Worm (Caenorhabditis elegans) whole organism, mixed stage, embryonic: Measurements from ENCODE around the gene his-38.

Experiments used
- M03D4.4 ChIP-seq: sonication (generic microtip); optimal IDR thresholded peaks from 2 replicates; lab custom pipeline; 2017; ENCODE audit warnings: mild to moderate bottlenecking, missing genetic modification characterization, missing compliant biosample characterization
- bed-3 ChIP-seq: fragments of 200-800 bp; sonication (Bioruptor generic); optimal IDR thresholded peaks from 3 replicates; lab custom pipeline; 2018; ENCODE audit warnings: mild to moderate bottlenecking, missing genetic modification characterization, moderate library complexity, missing compliant biosample characterization
- ceh-43 ChIP-seq: fragments of 200-800 bp; sonication (Bioruptor generic); optimal IDR thresholded peaks from 2 replicates; lab custom pipeline; 2018; ENCODE audit warnings: mild to moderate bottlenecking, missing genetic modification characterization, moderate library complexity, missing compliant biosample characterization
- ceh-83 ChIP-seq: fragments of 200-800 bp; sonication (Bioruptor generic); optimal IDR thresholded peaks from 2 replicates; lab custom pipeline; 2018; ENCODE audit warnings: mild to moderate bottlenecking, missing genetic modification characterization, missing compliant biosample characterization
- ces-1 ChIP-seq: fragments of 150-350 bp; optimal IDR thresholded peaks from 2 replicates; lab custom pipeline; 2014; ENCODE audit warnings: missing biosample characterization, missing genetic modification reagents, missing genetic modification characterization
- cnd-1 ChIP-seq: fragments of 200-800 bp; sonication (Bioruptor generic); optimal IDR thresholded peaks from 2 replicates; lab custom pipeline; 2018; ENCODE audit warnings: mild to moderate bottlenecking, missing genetic modification characterization, missing compliant biosample characterization
- drap-1 ChIP-seq: fragments of 200-800 bp; sonication (Bioruptor generic); optimal IDR thresholded peaks from 3 replicates; lab custom pipeline; 2018; ENCODE audit warnings: mild to moderate bottlenecking, missing genetic modification characterization, missing compliant biosample characterization
- elt-1 ChIP-seq: sonication (generic microtip); optimal IDR thresholded peaks from 2 replicates; lab custom pipeline; 2017; ENCODE audit warnings: missing genetic modification characterization, mild to moderate bottlenecking, missing compliant biosample characterization, antibody characterized with exemption, moderate library complexity, borderline replicate concordance; ENCODE audit not compliant: insufficient read depth
- elt-3 ChIP-seq: fragments of 150-350 bp; optimal IDR thresholded peaks from 2 replicates; lab custom pipeline; 2014; ENCODE audit warnings: missing biosample characterization, missing genetic modification characterization
- ham-2 ChIP-seq: fragments of 200-800 bp; sonication (Bioruptor generic); optimal IDR thresholded peaks from 2 replicates; lab custom pipeline; 2018; ENCODE audit warnings: mild to moderate bottlenecking, missing genetic modification characterization, missing compliant biosample characterization
- hlh-1 ChIP-seq: fragments of 150-350 bp; optimal IDR thresholded peaks from 2 replicates; lab custom pipeline; 2014; ENCODE audit warnings: missing biosample characterization, missing genetic modification reagents, missing genetic modification characterization
- lin-32 ChIP-seq: fragments of 200-800 bp; sonication (Bioruptor generic); optimal IDR thresholded peaks from 2 replicates; lab custom pipeline; 2018; ENCODE audit warnings: mild to moderate bottlenecking, missing genetic modification characterization, missing compliant biosample characterization
- lsy-2 ChIP-seq: fragments of 150-350 bp; optimal IDR thresholded peaks from 2 replicates; lab custom pipeline; 2014; ENCODE audit warnings: missing biosample characterization, missing genetic modification characterization
- mab-5 ChIP-seq: fragments of 150-350 bp; optimal IDR thresholded peaks from 2 replicates; lab custom pipeline; 2014; ENCODE audit warnings: missing biosample characterization, missing genetic modification characterization
- mls-2 ChIP-seq: sonication (generic microtip); optimal IDR thresholded peaks from 2 replicates; lab custom pipeline; 2016; ENCODE audit warnings: mild to moderate bottlenecking, missing genetic modification characterization, moderate library complexity, missing compliant biosample characterization
- nhr-12 ChIP-seq: fragments of 150-350 bp; optimal IDR thresholded peaks from 2 replicates; lab custom pipeline; 2014; ENCODE audit warnings: missing biosample characterization, missing genetic modification characterization
- nhr-2 ChIP-seq: fragments of 150-350 bp; optimal IDR thresholded peaks from 2 replicates; lab custom pipeline; 2014; ENCODE audit warnings: missing biosample characterization, missing genetic modification characterization
- nhr-237 ChIP-seq: fragments of 150-350 bp; optimal IDR thresholded peaks from 2 replicates; lab custom pipeline; 2014; ENCODE audit warnings: missing biosample characterization, missing genetic modification characterization
- nhr-28 ChIP-seq: fragments of 150-350 bp; optimal IDR thresholded peaks from 2 replicates; lab custom pipeline; 2014; ENCODE audit warnings: missing biosample characterization, missing genetic modification characterization
- nhr-76 ChIP-seq: sonication (generic microtip); optimal IDR thresholded peaks from 2 replicates; lab custom pipeline; 2017; ENCODE audit warnings: missing biosample characterization, missing genetic modification characterization
- pha-4 ChIP-seq: fragments of 150-350 bp; optimal IDR thresholded peaks from 2 replicates; lab custom pipeline; 2018; ENCODE audit warnings: missing biosample characterization, missing genetic modification reagents, missing genetic modification characterization
- sem-2 ChIP-seq: fragments of 200-800 bp; sonication (Bioruptor generic); optimal IDR thresholded peaks from 2 replicates; lab custom pipeline; 2018; ENCODE audit warnings: mild to moderate bottlenecking, missing genetic modification characterization, missing compliant biosample characterization
- snpc-4 ChIP-seq: fragments of 150-350 bp; optimal IDR thresholded peaks from 2 replicates; lab custom pipeline; 2014; ENCODE audit warnings: missing biosample characterization, missing genetic modification characterization
- tbx-8 ChIP-seq: fragments of 200-800 bp; sonication (Bioruptor generic); optimal IDR thresholded peaks from 2 replicates; lab custom pipeline; 2018; ENCODE audit warnings: mild to moderate bottlenecking, missing genetic modification characterization, moderate library complexity, missing compliant biosample characterization
- unc-120 ChIP-seq: sonication (generic microtip); optimal IDR thresholded peaks from 2 replicates; lab custom pipeline; 2017; ENCODE audit warnings: missing genetic modification characterization, missing compliant biosample characterization; ENCODE audit not compliant: poor library complexity, severe bottlenecking
- unc-39 ChIP-seq: fragments of 150-350 bp; optimal IDR thresholded peaks from 2 replicates; lab custom pipeline; 2014; ENCODE audit warnings: missing biosample characterization, missing genetic modification characterization
- unc-62 ChIP-seq: fragments of 150-350 bp; optimal IDR thresholded peaks from 2 replicates; lab custom pipeline; 2014; ENCODE audit warnings: missing biosample characterization, missing genetic modification reagents, missing genetic modification characterization
- zip-8 ChIP-seq: fragments of 150-350 bp; optimal IDR thresholded peaks from 2 replicates; lab custom pipeline; 2014; ENCODE audit warnings: missing biosample characterization, missing genetic modification characterization
- ztf-11 ChIP-seq: fragments of 150-350 bp; optimal IDR thresholded peaks from 2 replicates; lab custom pipeline; 2014; ENCODE audit warnings: missing biosample characterization, missing genetic modification characterization

his-38 gene

ce11 chrX:7314564-7314963 is 4.9 kb upstream of the his-38 start:
- no peak for TF ChIP-seq ham-2 (GFP tag; lab: Kevin White, UChicago)
- TF ChIP-seq ces-1: no peak
- no peak for TF ChIP-seq unc-62
- TF ChIP-seq unc-39 (tag; lab: Kevin White, UChicago): no peak
- no peak for TF ChIP-seq lsy-2 (tag; lab: Kevin White, UChicago)
- no peak for TF ChIP-seq hlh-1 (tag; lab: Kevin White, UChicago)
- TF ChIP-seq drap-1 (GFP tag; lab: Kevin White, UChicago): no peak
- no peak for TF ChIP-seq lin-32 (GFP tag; lab: Kevin White, UChicago)
- TF ChIP-seq cnd-1 (tag; lab: Kevin White, UChicago): no peak
- no peak for TF ChIP-seq unc-120 (tag; lab: Kevin White, UChicago)
- TF ChIP-seq zip-8 (tag; lab: Kevin White, UChicago): no peak
- TF ChIP-seq mls-2 (tag; lab: Kevin White, UChicago): no peak
- no peak for TF ChIP-seq mab-5 (tag; lab: Kevin White, UChicago)
- TF ChIP-seq ceh-43 (GFP tag; lab: Kevin White, UChicago): no peak
- TF ChIP-seq nhr-12 (tag; lab: Kevin White, UChicago): no peak
- TF ChIP-seq ceh-83 (GFP tag; lab: Kevin White, UChicago): no peak
- TF ChIP-seq elt-1 (tag; lab: Kevin White, UChicago): no peak
- TF ChIP-seq ztf-11 (tag; lab: Kevin White, UChicago): no peak

ce11 chrX:7313236-7313635 is 3.6 kb upstream of the his-38 start:
- no peak for TF ChIP-seq M03D4.4 (tag; lab: Kevin White, UChicago)
- no peak for TF ChIP-seq zip-8 (tag; lab: Kevin White, UChicago)
- TF ChIP-seq bed-3: no peak
- TF ChIP-seq hlh-1 (tag; lab: Kevin White, UChicago): no peak
- TF ChIP-seq snpc-4 (tag; lab: Kevin White, UChicago): no peak
- TF ChIP-seq nhr-76 (tag; lab: Kevin White, UChicago): no peak
- TF ChIP-seq unc-39 (tag; lab: Kevin White, UChicago): no peak
- no peak for TF ChIP-seq nhr-28 (tag; lab: Kevin White, UChicago)

ce11 chrX:7311870-7312269 is 2.2 kb upstream of the his-38 start:
- no peak for TF ChIP-seq lsy-2 (tag; lab: Kevin White, UChicago)
- no peak for TF ChIP-seq zip-8 (tag; lab: Kevin White, UChicago)
- no peak for TF ChIP-seq nhr-2 (tag; lab: Kevin White, UChicago)
- no peak for TF ChIP-seq tbx-8
- no peak for TF ChIP-seq nhr-28 (tag; lab: Kevin White, UChicago)
- no peak for TF ChIP-seq mls-2 (tag; lab: Kevin White, UChicago)
- TF ChIP-seq elt-1 (tag; lab: Kevin White, UChicago): no peak
- no peak for TF ChIP-seq M03D4.4 (tag; lab: Kevin White, UChicago)
- TF ChIP-seq hlh-1 (tag; lab: Kevin White, UChicago): no peak
- TF ChIP-seq bed-3: no peak

ce11 chrX:7306434-7306833 is 3.2 kb downstream of the his-38 start:
- TF ChIP-seq ceh-43 (GFP tag; lab: Kevin White, UChicago) (no peak), pha-4 (tag; lab: Kevin White, UChicago) (peak; percentile 17), ztf-11 (tag; lab: Kevin White, UChicago) (no peak), unc-120 (tag; lab: Kevin White, UChicago) (peak; percentile 57), nhr-2 (tag; lab: Kevin White, UChicago) (peak; percentile 31), ces-1 (peak; percentile 7)

- TF ChIP-seq elt-3 (peak; percentile 52), hlh-1 (tag; lab: Kevin White, UChicago) (peak; percentile 45), elt-1 (tag; lab: Kevin White, UChicago) (peak; percentile 59), nhr-237 (tag; lab: Kevin White, UChicago) (no peak), sem-2 (GFP tag; lab: Kevin White, UChicago) (no peak)
- TF ChIP-seq, all 35 proteins: peak for 3
Measured at ce11 chrX:7305520-7306186, 4.0 kb downstream of the his-38 start, which contains the start of gene sur-5. Gene sur-5 (minus strand): TSS chrX:7305570.
